Worm (Caenorhabditis elegans): ENCODE data around the gene angl-1.

Gene angl-1

DNA sequence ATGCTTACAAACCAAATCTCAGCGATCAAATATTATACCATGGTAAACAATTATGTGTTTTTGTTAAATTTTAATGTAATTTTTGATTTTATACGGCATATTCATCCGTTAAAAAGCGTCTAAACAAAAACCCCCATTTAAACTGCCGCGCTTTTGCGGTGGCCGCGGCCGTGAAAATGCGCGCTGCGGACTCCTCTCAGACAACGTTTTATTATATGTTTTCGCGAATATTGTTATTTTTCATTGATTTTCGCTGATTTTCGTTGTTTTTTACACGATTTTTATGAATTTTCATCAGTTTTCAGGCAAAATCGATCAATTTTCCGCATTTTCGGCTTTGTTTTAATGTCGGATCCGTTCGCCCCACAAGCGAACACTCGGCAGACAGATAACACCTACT is 14.3 kb upstream of the angl-1 start, which contains the start of gene W02H5.19 (continued):
- TF ChIP-seq aha-1 (tag; optimal IDR thresholded peaks at IDR 0.05) = peak; percentile 37
- TF ChIP-seq tlp-1 (tag; optimal IDR thresholded peaks at IDR 0.05) = no peak
- peak; percentile 56 for TF ChIP-seq lin-15B (tag; optimal IDR thresholded peaks at IDR 0.05)
- TF ChIP-seq unc-62 (GFP tag; optimal IDR thresholded peaks at IDR 0.05) = no peak
- TF ChIP-seq lin-14 (GFP tag; optimal IDR thresholded peaks at IDR 0.05) = no peak
- peak; percentile 96 for TF ChIP-seq nhr-71 (tag; optimal IDR thresholded peaks at IDR 0.05)
- peak; percentile 20 for TF ChIP-seq ztf-4 (tag; optimal IDR thresholded peaks at IDR 0.05)
- TF ChIP-seq nhr-11 (tag; optimal IDR thresholded peaks at IDR 0.05) = peak; percentile 43
- peak; percentile 94 to 98 (median 97) for TF ChIP-seq dpl-1 (GFP tag; optimal IDR thresholded peaks at IDR 0.05)
- peak in 1 of 2 experiments; percentile 98 for TF ChIP-seq ztf-11 (tag; optimal IDR thresholded peaks at IDR 0.05)
- peak; percentile 89 for TF ChIP-seq nhr-19 (GFP tag; conservative IDR thresholded peaks at IDR 0.05)
- peak; percentile 71 to 81 (median 79) for TF ChIP-seq ceh-82 (tag; optimal IDR thresholded peaks at IDR 0.05)
- TF ChIP-seq ces-1 (GFP tag; optimal IDR thresholded peaks at IDR 0.05) = no peak
- TF ChIP-seq unc-98 (GFP tag; IDR thresholded peaks at IDR 0.05) = peak; percentile 79
- TF ChIP-seq sup-37 (GFP tag; optimal IDR thresholded peaks at IDR 0.05) = peak; percentile 78
- TF ChIP-seq mab-9 (GFP tag; IDR thresholded peaks at IDR 0.05) = peak; percentile 82
- no peak for TF ChIP-seq sptf-1 (tag; optimal IDR thresholded peaks at IDR 0.05)
- TF ChIP-seq elt-3 (tag; optimal IDR thresholded peaks at IDR 0.05) = peak in 2 of 6 experiments; percentile 55 to 71
- peak; percentile 64 for TF ChIP-seq C16A3.4 (tag; optimal IDR thresholded peaks at IDR 0.05)
- TF ChIP-seq ceh-8 (GFP tag; optimal IDR thresholded peaks at IDR 0.05) = peak; percentile 90
- no peak for TF ChIP-seq ama-1 (optimal IDR thresholded peaks at IDR 0.05)
- peak; percentile 84 for TF ChIP-seq isw-1 (GFP tag; IDR thresholded peaks at IDR 0.05)
- TF ChIP-seq Y116A8C.19 (tag; optimal IDR thresholded peaks at IDR 0.05; ENCODE audit: borderline replicate concordance) = peak; percentile 87
- TF ChIP-seq pax-3 (tag; optimal IDR thresholded peaks at IDR 0.05) = peak; percentile 95
- TF ChIP-seq rnt-1 (tag; optimal IDR thresholded peaks at IDR 0.05) = peak; percentile 100
- peak; percentile 96 for TF ChIP-seq sox-4 (tag; optimal IDR thresholded peaks at IDR 0.05)
- no peak for TF ChIP-seq nhr-76 (tag; optimal IDR thresholded peaks at IDR 0.05)
- peak; percentile 96 for TF ChIP-seq tbx-2 (tag; optimal IDR thresholded peaks at IDR 0.05)
- TF ChIP-seq mep-1 (tag; optimal IDR thresholded peaks at IDR 0.05) = peak; percentile 74
- peak; percentile 97 for TF ChIP-seq dsc-1 (tag; optimal IDR thresholded peaks at IDR 0.05)
- TF ChIP-seq pag-3 (tag; optimal IDR thresholded peaks at IDR 0.05; ENCODE audit: borderline replicate concordance, insufficient read depth) = no peak
- TF ChIP-seq ceh-88 (GFP tag; IDR thresholded peaks at IDR 0.05) = peak; percentile 81
- TF ChIP-seq elt-2 (tag; optimal IDR thresholded peaks at IDR 0.05) = peak; percentile 84
- TF ChIP-seq jun-1 (tag; optimal IDR thresholded peaks at IDR 0.05) = no peak
- TF ChIP-seq fkh-4 (tag; optimal IDR thresholded peaks at IDR 0.05; ENCODE audit: borderline replicate concordance) = peak; percentile 98
- peak; percentile 90 for TF ChIP-seq C04F5.9 (tag; optimal IDR thresholded peaks at IDR 0.05)
- peak in 1 of 2 experiments; percentile 42 for TF ChIP-seq mdl-1 (tag; optimal IDR thresholded peaks at IDR 0.05)
- peak; percentile 81 to 88 for TF ChIP-seq lsy-2 (tag; optimal IDR thresholded peaks at IDR 0.05)
- peak; percentile 91 for TF ChIP-seq hlh-4 (tag; optimal IDR thresholded peaks at IDR 0.05)
- peak; percentile 60 for TF ChIP-seq unc-130 (tag; optimal IDR thresholded peaks at IDR 0.05)
- TF ChIP-seq fkh-8 (tag; optimal IDR thresholded peaks at IDR 0.05) = peak; percentile 82

DNA sequence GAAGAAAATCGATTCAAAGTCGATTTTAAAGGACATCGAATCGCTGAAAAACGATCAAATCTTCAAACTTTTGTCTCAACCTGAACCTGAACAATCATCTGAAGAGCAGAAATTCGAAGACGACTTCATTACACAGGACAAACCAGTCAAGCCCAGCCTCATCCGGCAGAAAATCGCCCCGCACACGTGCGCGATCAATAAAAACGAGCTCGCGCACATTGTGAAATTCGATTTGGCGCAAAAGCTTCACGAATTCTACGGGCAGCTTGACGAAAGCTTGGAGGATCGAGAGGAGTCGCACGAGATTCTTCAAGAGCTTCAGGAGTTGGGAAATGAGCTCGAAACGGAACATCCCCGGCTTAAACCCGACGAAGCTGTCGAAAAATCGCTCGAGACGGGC is 13.8 kb upstream of the angl-1 start, which contains the start of gene W02H5.2:
W02H5.2 (plus strand) TSS at position 301 of the 400 bp plus-strand sequence.
- TF ChIP-seq hlh-17 (GFP tag; optimal IDR thresholded peaks at IDR 0.05; ENCODE audit: borderline replicate concordance) = no peak
- TF ChIP-seq ceh-63 (GFP tag; optimal IDR thresholded peaks at IDR 0.05) = no peak
- TF ChIP-seq elt-3 (tag; optimal IDR thresholded peaks at IDR 0.05) = no peak
